Worm (Caenorhabditis elegans): ENCODE measurements around the gene F43G6.4.
A peak's percentile ranks its signal among the peaks of the same experiment; 100 is the strongest.

The F43G6.4 gene

DNA sequence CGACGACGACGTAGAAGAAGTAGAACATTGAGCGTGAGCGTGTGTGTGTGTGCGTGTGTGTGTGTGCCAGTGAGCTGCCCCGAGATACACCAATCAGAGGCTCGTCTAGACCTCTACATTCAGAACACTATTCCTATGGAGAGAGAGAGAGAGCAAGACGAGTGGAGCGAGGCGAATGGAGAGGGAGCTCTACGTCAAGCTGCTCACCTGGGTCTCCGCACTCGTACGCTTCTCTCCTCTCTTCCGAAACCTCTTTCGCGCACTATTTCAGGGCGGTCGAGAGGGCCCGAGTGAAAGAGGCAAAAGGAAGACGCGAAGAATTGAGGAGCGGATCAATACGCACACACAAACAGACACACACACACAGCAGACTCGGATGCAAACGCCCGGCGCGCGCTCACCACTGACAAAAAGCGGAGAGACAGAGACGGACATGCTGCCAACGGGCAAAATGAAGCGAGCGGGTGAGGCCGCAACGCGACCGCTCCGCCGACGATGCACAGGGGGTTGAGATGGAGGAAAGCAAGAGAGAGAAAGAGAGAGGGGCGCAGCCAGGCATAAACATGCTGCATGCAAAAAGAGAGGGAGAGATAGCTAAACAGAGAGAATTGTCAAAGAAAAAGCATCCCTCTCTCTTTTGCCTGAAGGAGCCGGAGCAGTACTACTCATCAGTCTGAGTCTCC is 40.9 kb upstream of the F43G6.4 start (continued):
- no peak for TF ChIP-seq hpl-2 (GFP tag; optimal IDR thresholded peaks at IDR 0.05)
- peak; percentile 8 for TF ChIP-seq lin-39 (tag; optimal IDR thresholded peaks at IDR 0.05)
- peak; percentile 37; the same call in 1 of the 2 replicates for TF ChIP-seq isw-1 (GFP tag; IDR thresholded peaks at IDR 0.05)
- TF ChIP-seq hlh-4 (tag; optimal IDR thresholded peaks at IDR 0.05) = no peak
- TF ChIP-seq nhr-28 (tag; optimal IDR thresholded peaks at IDR 0.05) = no peak
- TF ChIP-seq lin-35 (GFP tag; optimal IDR thresholded peaks at IDR 0.05) = peak; percentile 54 to 59
- TF ChIP-seq irx-1 (tag; optimal IDR thresholded peaks at IDR 0.05) = peak; percentile 86
- TF ChIP-seq C04F5.9 (tag; optimal IDR thresholded peaks at IDR 0.05) = no peak
- peak; percentile 29 for TF ChIP-seq nhr-76 (tag; optimal IDR thresholded peaks at IDR 0.05)
- no peak for TF ChIP-seq ets-5 (GFP tag; IDR thresholded peaks at IDR 0.05)
- TF ChIP-seq lin-13 (GFP tag; optimal IDR thresholded peaks at IDR 0.05) = peak; percentile 59

DNA sequence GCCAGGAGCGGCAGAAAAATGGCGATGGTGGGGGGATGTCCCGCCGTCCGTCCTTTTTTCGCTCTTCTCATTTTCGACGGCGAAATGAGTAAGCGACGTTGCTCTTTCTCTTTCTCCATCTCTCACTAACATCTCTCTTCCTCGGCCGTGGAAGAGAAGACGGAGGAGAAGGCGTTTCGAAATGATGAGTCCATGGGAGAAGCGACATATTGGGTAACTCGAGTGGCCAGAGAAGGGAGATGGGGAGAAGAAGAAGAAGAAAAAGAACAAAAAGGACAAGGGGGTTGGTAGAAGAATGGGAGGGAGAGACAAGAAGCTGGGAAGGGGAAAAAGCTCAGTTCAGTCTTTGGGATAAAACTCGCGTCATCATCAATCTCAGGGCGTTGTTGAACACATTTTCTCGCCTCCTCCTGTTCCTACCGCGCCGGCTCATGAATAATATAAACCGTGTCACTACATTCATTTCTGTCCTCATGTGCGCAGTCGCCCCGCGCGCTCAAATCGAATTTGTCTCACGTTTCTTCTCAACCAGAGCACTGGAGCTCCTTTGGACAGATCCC is 38.9 kb upstream of the F43G6.4 start:
- TF ChIP-seq unc-86 (tag; optimal IDR thresholded peaks at IDR 0.05) = peak; percentile 34
- TF ChIP-seq nhr-47 (tag; optimal IDR thresholded peaks at IDR 0.05) = peak; percentile 21
- TF ChIP-seq efl-3 (GFP tag; optimal IDR thresholded peaks at IDR 0.05) = no peak
- TF ChIP-seq nhr-71 (tag; optimal IDR thresholded peaks at IDR 0.05) = peak; percentile 35
- no peak for TF ChIP-seq lir-3 (tag; optimal IDR thresholded peaks at IDR 0.05; ENCODE audit: poor library complexity)
- no peak for TF ChIP-seq ceh-90 (tag; optimal IDR thresholded peaks at IDR 0.05)
- TF ChIP-seq lsy-2 (tag; optimal IDR thresholded peaks at IDR 0.05) = peak in 1 of 2 experiments; percentile 37
- TF ChIP-seq mep-1 (tag; optimal IDR thresholded peaks at IDR 0.05) = peak; percentile 7
- TF ChIP-seq ceh-82 (tag; optimal IDR thresholded peaks at IDR 0.05) = peak; percentile 8 to 70 (median 33)
- TF ChIP-seq ceh-88 (GFP tag; IDR thresholded peaks at IDR 0.05) = no peak
- no peak for TF ChIP-seq hlh-4 (tag; optimal IDR thresholded peaks at IDR 0.05)
- no peak for TF ChIP-seq lin-35 (GFP tag; optimal IDR thresholded peaks at IDR 0.05)
- peak; percentile 0 for TF ChIP-seq fkh-8 (tag; optimal IDR thresholded peaks at IDR 0.05)
- TF ChIP-seq xbp-1 (tag; optimal IDR thresholded peaks at IDR 0.05) = peak; percentile 30
- no peak for TF ChIP-seq snpc-4 (tag; optimal IDR thresholded peaks at IDR 0.05)
- TF ChIP-seq efl-1 (optimal IDR thresholded peaks at IDR 0.05) = peak in 1 of 2 experiments; percentile 0
- peak in 1 of 2 experiments; percentile 51 for TF ChIP-seq efl-1 (GFP tag; optimal IDR thresholded peaks at IDR 0.05 in 1 of 2)
- no peak for TF ChIP-seq ceh-8 (GFP tag; optimal IDR thresholded peaks at IDR 0.05)
- no peak for TF ChIP-seq nhr-237 (tag; optimal IDR thresholded peaks at IDR 0.05)
- peak; percentile 36 for TF ChIP-seq tbx-2 (tag; optimal IDR thresholded peaks at IDR 0.05)
- peak; percentile 31 for TF ChIP-seq skn-1 (tag; optimal IDR thresholded peaks at IDR 0.05)
- no peak for TF ChIP-seq hlh-17 (GFP tag; optimal IDR thresholded peaks at IDR 0.05; ENCODE audit: borderline replicate concordance)
- no peak for TF ChIP-seq sox-4 (tag; optimal IDR thresholded peaks at IDR 0.05)
- TF ChIP-seq ztf-11 (tag; optimal IDR thresholded peaks at IDR 0.05) = peak in 1 of 2 experiments; percentile 1
- TF ChIP-seq grh-1 (GFP tag; IDR thresholded peaks at IDR 0.05) = no peak
- TF ChIP-seq fkh-10 (GFP tag; optimal IDR thresholded peaks at IDR 0.05) = peak; percentile 65
- TF ChIP-seq isw-1 (GFP tag; IDR thresholded peaks at IDR 0.05) = peak; percentile 3; the same call in 1 of the 2 replicates
- TF ChIP-seq lin-14 (GFP tag; optimal IDR thresholded peaks at IDR 0.05) = peak; percentile 80
- TF ChIP-seq unc-98 (GFP tag; IDR thresholded peaks at IDR 0.05) = no peak

- no peak for TF ChIP-seq pag-3 (tag; optimal IDR thresholded peaks at IDR 0.05; ENCODE audit: borderline replicate concordance, insufficient read depth)
- peak; percentile 77 for TF ChIP-seq snpc-4 (tag; optimal IDR thresholded peaks at IDR 0.05)
These were observed 37.4 kb upstream of the F43G6.4 start for ce11 chrII:11753186-11753585.

Data from whole organism, L1 larva.